Fruit fly (Drosophila melanogaster) S2 (cell line): Measurements from ENCODE around the gene Or23a.

Experiments
- CG8478 ChIP-seq: fragments of >200 bp; optimal IDR thresholded peaks from 2 replicates; lab custom pipeline; 2018
- CTCF ChIP-seq, 2 experiments: fragments of >200 bp; optimal IDR thresholded peaks; 2 replicates each; lab custom pipeline; 2018

- TF ChIP-seq CG8478 (lab: Kevin White, UChicago) (no peak), CTCF (optimal IDR thresholded peaks at IDR 0.05; lab: Kevin White, UChicago) (no peak)
Observed at dm6 chr2L:2652746-2653145, 1.1 kb upstream of the Or23a start, which contains the start of gene Prosbeta4R1.
